Fruit fly (Drosophila melanogaster): ENCODE data around the gene RFeSP.

RFeSP gene

dm6 chr2L:1620797-1621196, 6.8 kb upstream of the RFeSP start (continued):
- peak; percentile 81 for TF ChIP-seq gro (GFP tag; optimal IDR thresholded peaks at IDR 0.05)
- TF ChIP-seq CTCF (GFP tag; optimal IDR thresholded peaks at IDR 0.05), result no peak
- peak; percentile 42; the same call in 1 of the 2 replicates for TF ChIP-seq CG32767 (GFP tag; IDR thresholded peaks at IDR 0.05)
- TF ChIP-seq Antp (GFP tag; optimal IDR thresholded peaks at IDR 0.05), result peak; percentile 63
- no peak for TF ChIP-seq CG7271 (tag; optimal IDR thresholded peaks at IDR 0.05)
- TF ChIP-seq CG6654 (GFP tag; optimal IDR thresholded peaks at IDR 0.05), result peak; percentile 17
- peak; percentile 55 for TF ChIP-seq CG9609 (GFP tag; optimal IDR thresholded peaks at IDR 0.05)
- TF ChIP-seq CG32772 (GFP tag; IDR thresholded peaks at IDR 0.05), result peak; percentile 58; the same call in 1 of the 2 replicates
- no peak for TF ChIP-seq sqz (GFP tag; optimal IDR thresholded peaks at IDR 0.05)
- TF ChIP-seq hbn (GFP tag; IDR thresholded peaks at IDR 0.05; ENCODE audit: partially characterized antibody), result no peak
- TF ChIP-seq CG9817 (tag; optimal IDR thresholded peaks at IDR 0.05), result peak; percentile 71
- no peak for TF ChIP-seq CG8281 (tag; optimal IDR thresholded peaks at IDR 0.05)
- TF ChIP-seq ems (GFP tag; optimal IDR thresholded peaks at IDR 0.05), result no peak
- TF ChIP-seq Neu2 (GFP tag; optimal IDR thresholded peaks at IDR 0.05; ENCODE audit: borderline replicate concordance), result no peak
- TF ChIP-seq CG12155 (GFP tag; optimal IDR thresholded peaks at IDR 0.05), result peak; percentile 32
- peak; percentile 61 for TF ChIP-seq CG3281 (GFP tag; optimal IDR thresholded peaks at IDR 0.05)
- TF ChIP-seq gsb (GFP tag; IDR thresholded peaks at IDR 0.05), result no peak
- no peak for TF ChIP-seq twi (tag; optimal IDR thresholded peaks at IDR 0.05)
- TF ChIP-seq mam (GFP tag; optimal IDR thresholded peaks at IDR 0.05), result peak; percentile 70
- TF ChIP-seq Mrtf (GFP tag; IDR thresholded peaks at IDR 0.05), result peak; percentile 59; the same call in 1 of the 3 replicates
- TF ChIP-seq CG4730 (GFP tag; IDR thresholded peaks at IDR 0.05), result 0 out of 2 replicates have a peak, but pooled peaks have one; percentile 21
- peak; percentile 69 for TF ChIP-seq CG30403 (GFP tag; optimal IDR thresholded peaks at IDR 0.05)
- peak; percentile 72 for TF ChIP-seq CG10209 (GFP tag; optimal IDR thresholded peaks at IDR 0.05)
- no peak for TF ChIP-seq CG42726 (GFP tag; IDR thresholded peaks at IDR 0.05; ENCODE audit: partially characterized antibody)
- peak; percentile 79 for TF ChIP-seq dysf (GFP tag; IDR thresholded peaks at IDR 0.05)
- TF ChIP-seq CG3163 (GFP tag; optimal IDR thresholded peaks at IDR 0.05), result peak; percentile 20
- TF ChIP-seq CG14441 (GFP tag; IDR thresholded peaks at IDR 0.05), result peak; percentile 62
- no peak for TF ChIP-seq D (optimal IDR thresholded peaks at IDR 0.05)
- peak; percentile 64 for TF ChIP-seq D (GFP tag; optimal IDR thresholded peaks at IDR 0.05)
- no peak for TF ChIP-seq jumu (GFP tag; optimal IDR thresholded peaks at IDR 0.05)
- TF ChIP-seq Dip2 (GFP tag; IDR thresholded peaks at IDR 0.05), result no peak
- TF ChIP-seq Lpt (GFP tag; optimal IDR thresholded peaks at IDR 0.05), result no peak
- no peak for TF ChIP-seq rib (GFP tag; IDR thresholded peaks at IDR 0.05)
- TF ChIP-seq CG10431 (GFP tag; optimal IDR thresholded peaks at IDR 0.05), result no peak
- 0 out of 2 replicates have a peak, but pooled peaks have one; percentile 16 for TF ChIP-seq CG4360 (GFP tag; IDR thresholded peaks at IDR 0.05)
- TF ChIP-seq kah (GFP tag; optimal IDR thresholded peaks at IDR 0.05), result no peak
- no peak for TF ChIP-seq vnd (GFP tag; IDR thresholded peaks at IDR 0.05; ENCODE audit: partially characterized antibody)
- TF ChIP-seq Jarid2 (GFP tag; optimal IDR thresholded peaks at IDR 0.05), result no peak
- TF ChIP-seq ewg (GFP tag; optimal IDR thresholded peaks at IDR 0.05), result peak; percentile 55
- peak; percentile 73 for TF ChIP-seq lmd (GFP tag; IDR thresholded peaks at IDR 0.05)
- peak; percentile 71 for TF ChIP-seq CG6689 (GFP tag; IDR thresholded peaks at IDR 0.05)
- TF ChIP-seq slp2 (GFP tag; optimal IDR thresholded peaks at IDR 0.05), result no peak
- no peak for TF ChIP-seq CG30020 (tag; optimal IDR thresholded peaks at IDR 0.05)
- TF ChIP-seq Awh (GFP tag; IDR thresholded peaks at IDR 0.05), result peak; percentile 16; the same call in 1 of the 2 replicates
- peak; percentile 54; the same call in 2 of the 3 replicates for TF ChIP-seq B-H1 (GFP tag; IDR thresholded peaks at IDR 0.05)
- no peak for TF ChIP-seq CG13123 (GFP tag; optimal IDR thresholded peaks at IDR 0.05)
- TF ChIP-seq Med (GFP tag), result peak; percentile 91
- TF ChIP-seq CG15601 (tag; optimal IDR thresholded peaks at IDR 0.05), result peak; percentile 20
- no peak for TF ChIP-seq pita (GFP tag; optimal IDR thresholded peaks at IDR 0.05)
- peak; percentile 20 for TF ChIP-seq sd (tag; optimal IDR thresholded peaks at IDR 0.05)
- TF ChIP-seq CG12391 (tag; optimal IDR thresholded peaks at IDR 0.05), result peak; percentile 68
- TF ChIP-seq Abd-B (GFP tag; optimal IDR thresholded peaks at IDR 0.05), result peak; percentile 19

Data from whole organism, embryonic.